Fruit fly (Drosophila melanogaster) whole organism, adult: ENCODE data around the gene CG42714.

ENCODE experiments used
- CG11617 ChIP-seq: fragments of 200-800 bp; sonication (Bioruptor generic); optimal IDR thresholded peaks from 2 replicates; lab custom pipeline; 2017; ENCODE audit warnings: mild to moderate bottlenecking, missing biosample characterization, missing genetic modification reagents, missing genetic modification characterization
- CG12768 ChIP-seq: fragments of 200-800 bp; sonication (Bioruptor generic); optimal IDR thresholded peaks from 2 replicates; lab custom pipeline; 2017; ENCODE audit warnings: missing biosample characterization, missing genetic modification characterization, mild to moderate bottlenecking, moderate library complexity, missing genetic modification reagents
- CG14711 ChIP-seq: fragments of 200-800 bp; sonication (Bioruptor generic); optimal IDR thresholded peaks from 2 replicates; lab custom pipeline; 2018; ENCODE audit warnings: missing biosample characterization, mild to moderate bottlenecking, missing genetic modification characterization, moderate library complexity
- CG1620 ChIP-seq: fragments of 200-800 bp; sonication (Bioruptor generic); optimal IDR thresholded peaks from 2 replicates; lab custom pipeline; 2016; ENCODE audit warnings: missing biosample characterization, missing genetic modification characterization
- CG33017 ChIP-seq: fragments of 200-800 bp; sonication (Bioruptor generic); optimal IDR thresholded peaks from 2 replicates; lab custom pipeline; 2018; ENCODE audit warnings: missing biosample characterization, mild to moderate bottlenecking, missing genetic modification characterization, moderate library complexity
- CG5204 ChIP-seq: fragments of 200-800 bp; sonication (Bioruptor generic); optimal IDR thresholded peaks from 2 replicates; lab custom pipeline; 2016; ENCODE audit warnings: missing biosample characterization, missing genetic modification characterization
- CG7045 ChIP-seq: fragments of 200-800 bp; sonication (Bioruptor generic); optimal IDR thresholded peaks from 2 replicates; lab custom pipeline; 2017; ENCODE audit warnings: missing biosample characterization, mild to moderate bottlenecking, missing genetic modification characterization
- CG7101 ChIP-seq: fragments of 200-800 bp; sonication (Bioruptor generic); optimal IDR thresholded peaks from 2 replicates; lab custom pipeline; 2018; ENCODE audit warnings: missing biosample characterization, mild to moderate bottlenecking, missing genetic modification characterization, moderate library complexity
- Clk ChIP-seq: fragments of 200-800 bp; sonication (Bioruptor generic); optimal IDR thresholded peaks from 2 replicates; lab custom pipeline; 2017; ENCODE audit warnings: missing biosample characterization, missing genetic modification characterization
- Crg-1 ChIP-seq: fragments of 200-800 bp; sonication (Bioruptor generic); optimal IDR thresholded peaks from 2 replicates; lab custom pipeline; 2016; ENCODE audit warnings: missing biosample characterization, missing genetic modification characterization
- Hr96 ChIP-seq: fragments of 200-800 bp; sonication (Bioruptor generic); optimal IDR thresholded peaks from 2 replicates; lab custom pipeline; 2016; ENCODE audit warnings: missing biosample characterization, missing genetic modification characterization
- Mnt ChIP-seq: fragments of 200-800 bp; sonication (Bioruptor generic); optimal IDR thresholded peaks from 2 replicates; lab custom pipeline; 2016; ENCODE audit warnings: missing biosample characterization, mild to moderate bottlenecking, missing genetic modification characterization
- bab1 ChIP-seq: fragments of 200-800 bp; sonication (Bioruptor generic); optimal IDR thresholded peaks from 3 replicates; lab custom pipeline; 2019; ENCODE audit warnings: missing biosample characterization, mild to moderate bottlenecking, missing genetic modification characterization, moderate library complexity
- cic ChIP-seq: fragments of 200-800 bp; sonication (Bioruptor generic); optimal IDR thresholded peaks from 2 replicates; lab custom pipeline; 2017; ENCODE audit warnings: missing biosample characterization, mild to moderate bottlenecking, missing genetic modification characterization, moderate library complexity
- cnc ChIP-seq, 2 experiments: fragments of >200 bp; optimal IDR thresholded peaks; 2 replicates each; lab custom pipeline; 2017
- kay ChIP-seq: fragments of 200-800 bp; sonication (Bioruptor generic); peaks from one replicate; lab custom pipeline; 2016; ENCODE audit warnings: missing biosample characterization, missing genetic modification characterization, borderline replicate concordance
- ovo ChIP-seq: fragments of 200-800 bp; sonication (Bioruptor generic); optimal IDR thresholded peaks from 2 replicates; lab custom pipeline; 2016; ENCODE audit warnings: missing biosample characterization, missing genetic modification characterization
- pad ChIP-seq: fragments of 200-800 bp; sonication (Bioruptor generic); optimal IDR thresholded peaks from 3 replicates; lab custom pipeline; 2017; ENCODE audit warnings: missing biosample characterization, missing genetic modification characterization, mild to moderate bottlenecking, moderate library complexity, missing genetic modification reagents
- tj ChIP-seq: fragments of 200-800 bp; sonication (Bioruptor generic); optimal IDR thresholded peaks from 3 replicates; lab custom pipeline; 2017; ENCODE audit warnings: missing biosample characterization, mild to moderate bottlenecking, missing genetic modification characterization, moderate library complexity
- toe ChIP-seq: fragments of 200-800 bp; sonication (Bioruptor generic); optimal IDR thresholded peaks from 2 replicates; lab custom pipeline; 2016; ENCODE audit warnings: missing biosample characterization, missing genetic modification characterization

Gene CG42714

DNA sequence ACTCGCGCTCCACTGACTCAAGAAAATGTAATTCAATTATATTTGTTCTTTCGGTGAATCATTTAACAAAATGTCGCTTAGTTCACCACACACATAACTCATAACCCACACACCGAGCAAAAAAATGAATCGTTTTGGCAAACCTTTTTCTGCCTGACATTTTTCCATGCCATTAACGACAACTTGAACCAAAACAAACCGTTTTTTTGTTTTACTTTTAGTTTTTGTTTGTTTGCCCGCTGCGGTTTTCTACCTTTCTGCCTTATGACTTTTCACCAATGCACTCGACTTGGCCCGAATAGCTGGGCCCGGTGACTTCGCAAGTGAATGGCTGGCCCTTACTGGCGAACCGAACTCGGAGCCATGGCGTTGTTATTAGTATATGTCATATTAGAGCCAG, 33.7 kb upstream of the CG42714 start:
- TF ChIP-seq toe (GFP tag; lab: Kevin White, UChicago) (no peak), pad (GFP tag; lab: Kevin White, UChicago) (no peak), CG14711 (tag; lab: Kevin White, UChicago) (no peak), cnc (optimal IDR thresholded peaks at IDR 0.05; lab: Kevin White, UChicago) (no peak), cic (GFP tag; lab: Kevin White, UChicago) (no peak), kay (GFP tag; lab: Kevin White, UChicago) (no peak), bab1 (GFP tag; lab: Kevin White, UChicago) (no peak)

dm6 chr3L:6266321-6266720, 32.5 kb upstream of the CG42714 start:
- no peak for TF ChIP-seq Mnt (GFP tag; lab: Kevin White, UChicago)
- no peak for TF ChIP-seq CG11617
- no peak for TF ChIP-seq CG5204
- TF ChIP-seq Hr96 (GFP tag; lab: Kevin White, UChicago) = no peak
- no peak for TF ChIP-seq bab1 (GFP tag; lab: Kevin White, UChicago)
- no peak for TF ChIP-seq CG7045 (GFP tag; lab: Kevin White, UChicago)
- no peak for TF ChIP-seq CG7101
- TF ChIP-seq pad (GFP tag; lab: Kevin White, UChicago) = no peak
- TF ChIP-seq cic (GFP tag; lab: Kevin White, UChicago) = no peak
- no peak for TF ChIP-seq CG1620 (GFP tag; lab: Kevin White, UChicago)
- TF ChIP-seq CG14711 (tag; lab: Kevin White, UChicago) = no peak
- TF ChIP-seq cnc (optimal IDR thresholded peaks at IDR 0.05; lab: Kevin White, UChicago) = no peak
- no peak for TF ChIP-seq toe (GFP tag; lab: Kevin White, UChicago)
- no peak for TF ChIP-seq tj (GFP tag; lab: Kevin White, UChicago)
- no peak for TF ChIP-seq Clk (GFP tag; lab: Kevin White, UChicago)
- TF ChIP-seq CG12768 (GFP tag; lab: Kevin White, UChicago) = no peak
- TF ChIP-seq kay (GFP tag; lab: Kevin White, UChicago) = no peak
- no peak for TF ChIP-seq CG33017
- TF ChIP-seq ovo = no peak

dm6 chr3L:6263896-6264841, 30.3 kb upstream of the CG42714 start:
- TF ChIP-seq cnc (optimal IDR thresholded peaks at IDR 0.05; lab: Kevin White, UChicago) = no peak
- no peak for TF ChIP-seq CG14711 (tag; lab: Kevin White, UChicago)
- TF ChIP-seq CG7045 (GFP tag; lab: Kevin White, UChicago) = no peak
- no peak for TF ChIP-seq CG12768 (GFP tag; lab: Kevin White, UChicago)
- TF ChIP-seq cic (GFP tag; lab: Kevin White, UChicago) = no peak
- TF ChIP-seq kay (GFP tag; lab: Kevin White, UChicago) = peak; percentile 87
- peak; percentile 5 for TF ChIP-seq Hr96 (GFP tag; lab: Kevin White, UChicago)
- TF ChIP-seq CG7101 = no peak
- TF ChIP-seq CG11617 = no peak
- TF ChIP-seq CG33017 = no peak
- no peak for TF ChIP-seq bab1 (GFP tag; lab: Kevin White, UChicago)
- TF ChIP-seq CG5204 = peak; percentile 29
- no peak for TF ChIP-seq Clk (GFP tag; lab: Kevin White, UChicago)
- TF ChIP-seq ovo = no peak
- TF ChIP-seq tj (GFP tag; lab: Kevin White, UChicago) = peak; percentile 32
- no peak for TF ChIP-seq Crg-1 (GFP tag; lab: Kevin White, UChicago)
- TF ChIP-seq pad (GFP tag; lab: Kevin White, UChicago) = no peak
- TF ChIP-seq toe (GFP tag; lab: Kevin White, UChicago) = peak; percentile 39
- TF ChIP-seq Mnt (GFP tag; lab: Kevin White, UChicago) = no peak
- TF ChIP-seq CG1620 (GFP tag; lab: Kevin White, UChicago) = peak; percentile 47

- TF ChIP-seq CG14711 (tag; lab: Kevin White, UChicago) = no peak
- no peak for TF ChIP-seq cic (GFP tag; lab: Kevin White, UChicago)
- no peak for TF ChIP-seq CG33017
- TF ChIP-seq CG5204 = no peak
- TF ChIP-seq CG12768 (GFP tag; lab: Kevin White, UChicago) = no peak
- TF ChIP-seq Clk (GFP tag; lab: Kevin White, UChicago) = no peak
- TF ChIP-seq bab1 (GFP tag; lab: Kevin White, UChicago) = no peak
- TF ChIP-seq ovo = no peak
- no peak for TF ChIP-seq CG1620 (GFP tag; lab: Kevin White, UChicago)
- no peak for TF ChIP-seq Hr96 (GFP tag; lab: Kevin White, UChicago)
- TF ChIP-seq tj (GFP tag; lab: Kevin White, UChicago) = no peak
- TF ChIP-seq Mnt (GFP tag; lab: Kevin White, UChicago) = no peak
- TF ChIP-seq cnc (optimal IDR thresholded peaks at IDR 0.05; lab: Kevin White, UChicago) = no peak
- TF ChIP-seq kay (GFP tag; lab: Kevin White, UChicago) = no peak
- TF ChIP-seq CG11617 = no peak
- no peak for TF ChIP-seq CG7045 (GFP tag; lab: Kevin White, UChicago)
- no peak for TF ChIP-seq CG7101
- no peak for TF ChIP-seq Crg-1 (GFP tag; lab: Kevin White, UChicago)
Measured at dm6 chr3L:6263470-6263869, 29.6 kb upstream of the CG42714 start.

- TF ChIP-seq tj (GFP tag; lab: Kevin White, UChicago) (peak; percentile 61), CG7045 (GFP tag; lab: Kevin White, UChicago) (peak; percentile 84), Hr96 (GFP tag; lab: Kevin White, UChicago) (peak; percentile 40), kay (GFP tag; lab: Kevin White, UChicago) (no peak), ovo (peak; percentile 10), CG7101 (peak; percentile 88), toe (GFP tag; lab: Kevin White, UChicago) (peak; percentile 58), Crg-1 (GFP tag; lab: Kevin White, UChicago) (peak; percentile 49), CG5204 (peak; percentile 78), CG11617 (peak; percentile 90), CG33017 (peak; percentile 91), bab1 (GFP tag; lab: Kevin White, UChicago) (peak; percentile 71), Mnt (GFP tag; lab: Kevin White, UChicago) (peak; percentile 41), CG14711 (tag; lab: Kevin White, UChicago) (peak; percentile 79), cic (GFP tag; lab: Kevin White, UChicago) (peak; percentile 10), cnc (optimal IDR thresholded peaks at IDR 0.05; lab: Kevin White, UChicago) (no peak), CG1620 (GFP tag; lab: Kevin White, UChicago) (no peak), CG12768 (GFP tag; lab: Kevin White, UChicago) (peak; percentile 78), Clk (GFP tag; lab: Kevin White, UChicago) (peak; percentile 51), pad (GFP tag; lab: Kevin White, UChicago) (peak; percentile 45)
Measured at dm6 chr3L:6262644-6263404, 29.0 kb upstream of the CG42714 start, which contains the start of gene Ldh. TSS of gene Ldh (minus strand) at chr3L:6262694.
